Worm (Caenorhabditis elegans): ENCODE results near the gene chil-23.

chil-23 gene

DNA sequence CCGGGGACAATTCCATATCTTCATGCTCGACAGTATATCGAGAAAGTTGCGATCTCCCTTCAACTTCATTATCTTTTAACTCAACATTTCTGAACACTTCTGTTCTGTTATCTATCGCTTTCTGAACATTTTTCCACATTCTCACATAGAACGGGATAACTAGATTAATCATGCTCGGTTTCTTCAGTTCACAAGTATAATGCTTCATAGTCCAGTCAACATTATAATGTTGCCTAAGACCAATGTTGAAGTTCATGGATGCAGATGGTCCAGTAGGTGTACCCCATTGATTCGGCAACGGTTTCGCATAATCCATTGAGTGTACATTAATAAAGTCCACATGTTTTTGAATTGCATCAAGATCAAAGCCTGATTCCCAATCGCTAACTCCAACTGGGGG, 29.6 kb downstream of the chil-23 start:
- TF ChIP-seq nhr-232 (tag; optimal IDR thresholded peaks at IDR 0.05) = no peak
- no peak for TF ChIP-seq ets-4 (tag; optimal IDR thresholded peaks at IDR 0.05)
- no peak for TF ChIP-seq pag-3 (tag; optimal IDR thresholded peaks at IDR 0.05; ENCODE audit: borderline replicate concordance)
- no peak for TF ChIP-seq gmeb-2 (tag; optimal IDR thresholded peaks at IDR 0.05)
- TF ChIP-seq hlh-8 (tag; optimal IDR thresholded peaks at IDR 0.05) = no peak
- TF ChIP-seq ceh-48 (tag; optimal IDR thresholded peaks at IDR 0.05) = no peak
- no peak for TF ChIP-seq odd-2 (tag; optimal IDR thresholded peaks at IDR 0.05)
- no peak for TF ChIP-seq dve-1 (tag; optimal IDR thresholded peaks at IDR 0.05)
- no peak for TF ChIP-seq ceh-14 (tag; optimal IDR thresholded peaks at IDR 0.05)
- no peak for TF ChIP-seq ceh-24 (tag; optimal IDR thresholded peaks at IDR 0.05)

DNA sequence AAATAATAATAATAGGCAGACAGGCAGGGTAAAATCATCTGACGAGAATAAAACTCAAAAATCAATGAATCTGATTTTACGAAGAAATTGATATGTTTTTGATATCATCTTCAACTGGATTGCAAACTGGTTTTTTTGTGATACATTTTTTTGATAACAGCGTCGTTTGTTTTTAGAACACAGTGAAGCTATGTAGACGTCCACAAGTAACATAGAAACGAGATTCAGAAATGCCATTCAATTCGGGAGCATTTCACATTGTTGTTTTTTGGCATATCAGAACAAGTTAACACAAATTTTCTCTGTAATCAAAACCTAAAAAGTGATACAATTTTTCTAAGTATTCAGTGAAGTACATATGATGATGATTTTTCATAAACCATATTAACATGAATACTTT, 30.2 kb downstream of the chil-23 start, which contains the start of gene chil-13:
chil-13 (minus strand) TSS at position 101 of the 400 bp plus-strand sequence.
- TF ChIP-seq ceh-48 (tag; optimal IDR thresholded peaks at IDR 0.05) = no peak
- no peak for TF ChIP-seq ama-1 (optimal IDR thresholded peaks at IDR 0.05)
- TF ChIP-seq unc-3 (GFP tag; conservative IDR thresholded peaks at IDR 0.05) = no peak
- no peak for TF ChIP-seq unc-3 (tag; optimal IDR thresholded peaks at IDR 0.05)
- no peak for TF ChIP-seq K09A11.1 (tag; optimal IDR thresholded peaks at IDR 0.05; ENCODE audit: insufficient read depth)
- no peak for TF ChIP-seq unc-42 (tag; optimal IDR thresholded peaks at IDR 0.05)
- no peak for TF ChIP-seq C38D4.7 (GFP tag; optimal IDR thresholded peaks at IDR 0.05)
- no peak for TF ChIP-seq odd-2 (tag; optimal IDR thresholded peaks at IDR 0.05)
- no peak for TF ChIP-seq ceh-18 (tag; optimal IDR thresholded peaks at IDR 0.05)
- TF ChIP-seq nhr-232 (tag; optimal IDR thresholded peaks at IDR 0.05) = no peak
- no peak for TF ChIP-seq pag-3 (tag; optimal IDR thresholded peaks at IDR 0.05; ENCODE audit: borderline replicate concordance)
- no peak for TF ChIP-seq sox-4 (tag; optimal IDR thresholded peaks at IDR 0.05)
- no peak for TF ChIP-seq unc-86 (tag; optimal IDR thresholded peaks at IDR 0.05)
- TF ChIP-seq C08G9.2 (tag; optimal IDR thresholded peaks at IDR 0.05) = no peak
- no peak for TF ChIP-seq sdc-2 (tag; optimal IDR thresholded peaks at IDR 0.05)
- TF ChIP-seq ceh-9 (tag; optimal IDR thresholded peaks at IDR 0.05) = no peak
- no peak for TF ChIP-seq fkh-6 (tag; optimal IDR thresholded peaks at IDR 0.05)
- TF ChIP-seq fkh-10 (GFP tag; optimal IDR thresholded peaks at IDR 0.05) = no peak
- no peak for TF ChIP-seq dve-1 (tag; optimal IDR thresholded peaks at IDR 0.05)

DNA sequence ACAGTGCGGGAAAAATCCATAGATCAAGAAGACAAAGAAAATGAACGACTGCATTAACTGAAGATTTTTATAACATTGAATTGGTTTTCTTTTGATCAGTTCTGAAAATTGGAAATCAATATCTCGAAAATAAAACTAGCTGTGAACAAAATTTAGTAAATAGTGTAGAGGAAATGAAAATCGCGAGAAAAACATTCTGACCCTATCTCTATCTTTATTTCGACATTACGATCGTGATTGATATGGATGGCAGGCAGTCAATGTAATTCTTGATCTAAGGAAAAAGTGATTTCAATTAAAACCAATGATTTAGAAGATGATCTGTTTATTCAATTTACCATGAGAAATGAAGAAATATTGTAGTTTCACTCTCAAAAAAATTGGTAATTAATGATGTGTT, 32.4 kb downstream of the chil-23 start, which contains the start of gene kin-16:
kin-16 (minus strand) TSS at position 101 of the 400 bp plus-strand sequence.
- TF ChIP-seq sox-2 (GFP tag; IDR thresholded peaks at IDR 0.05) = no peak
- no peak for TF ChIP-seq T23F11.4 (GFP tag; optimal IDR thresholded peaks at IDR 0.05)
- TF ChIP-seq ceh-24 (tag; optimal IDR thresholded peaks at IDR 0.05) = no peak
- TF ChIP-seq ceh-48 (tag; optimal IDR thresholded peaks at IDR 0.05) = no peak
- no peak for TF ChIP-seq tbx-2 (tag; optimal IDR thresholded peaks at IDR 0.05)
- no peak for TF ChIP-seq lin-11 (tag; optimal IDR thresholded peaks at IDR 0.05)
- no peak for TF ChIP-seq F13H6.1 (tag; optimal IDR thresholded peaks at IDR 0.05)
- no peak for TF ChIP-seq pros-1 (tag; optimal IDR thresholded peaks at IDR 0.05)
- TF ChIP-seq pag-3 (tag; optimal IDR thresholded peaks at IDR 0.05; ENCODE audit: borderline replicate concordance) = no peak
- no peak for TF ChIP-seq hlh-13 (GFP tag; optimal IDR thresholded peaks at IDR 0.05)
- TF ChIP-seq K09A11.1 (tag; optimal IDR thresholded peaks at IDR 0.05; ENCODE audit: insufficient read depth) = no peak
- no peak for TF ChIP-seq elt-4 (tag; optimal IDR thresholded peaks at IDR 0.05)
- TF ChIP-seq madf-2 (tag; optimal IDR thresholded peaks at IDR 0.05) = no peak
- no peak for TF ChIP-seq ceh-30 (tag; optimal IDR thresholded peaks at IDR 0.05)
- no peak for TF ChIP-seq Y22D7AL.16 (tag; optimal IDR thresholded peaks at IDR 0.05)
- no peak for TF ChIP-seq ceh-9 (tag; optimal IDR thresholded peaks at IDR 0.05)
- no peak for TF ChIP-seq sdc-2 (tag; optimal IDR thresholded peaks at IDR 0.05)
- TF ChIP-seq ref-2 (tag; optimal IDR thresholded peaks at IDR 0.05) = no peak

DNA sequence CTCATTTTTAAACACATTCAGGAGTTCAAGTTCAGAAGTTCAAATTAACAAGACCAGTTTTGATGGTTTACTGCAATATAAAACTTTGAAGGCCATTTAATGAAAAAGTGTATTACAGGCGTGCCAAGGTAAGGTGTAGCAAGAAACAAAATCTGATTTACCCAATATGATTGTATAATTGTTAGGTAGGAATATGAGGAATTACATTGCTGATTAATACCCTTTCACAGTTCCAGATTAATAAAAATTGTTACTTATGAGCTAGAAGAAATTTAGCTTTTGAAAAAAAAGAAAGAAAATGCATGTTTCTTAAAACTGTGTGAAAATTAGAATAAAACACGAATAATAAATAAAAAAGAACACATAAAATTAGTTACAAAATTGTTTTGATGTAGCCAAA, 34.8 kb downstream of the chil-23 start, which contains the start of gene kin-15:
kin-15 (minus strand) TSS at position 101 of the 400 bp plus-strand sequence.
- TF ChIP-seq che-1 (tag; optimal IDR thresholded peaks at IDR 0.05) (no peak), ceh-30 (tag; optimal IDR thresholded peaks at IDR 0.05) (no peak), pax-1 (tag; optimal IDR thresholded peaks at IDR 0.05) (no peak), ceh-18 (tag; optimal IDR thresholded peaks at IDR 0.05) (no peak), gmeb-2 (tag; optimal IDR thresholded peaks at IDR 0.05) (no peak), T23F11.4 (GFP tag; optimal IDR thresholded peaks at IDR 0.05) (no peak), hlh-15 (tag; optimal IDR thresholded peaks at IDR 0.05) (no peak), nhr-232 (tag; optimal IDR thresholded peaks at IDR 0.05) (no peak), ttx-3 (tag; optimal IDR thresholded peaks at IDR 0.05) (no peak), C38D4.7 (GFP tag; optimal IDR thresholded peaks at IDR 0.05) (no peak), npax-4 (tag; optimal IDR thresholded peaks at IDR 0.05) (no peak), ceh-22 (tag; optimal IDR thresholded peaks at IDR 0.05) (no peak), lin-11 (tag; optimal IDR thresholded peaks at IDR 0.05) (no peak), fax-1 (tag; optimal IDR thresholded peaks at IDR 0.05) (no peak), syd-9 (tag; optimal IDR thresholded peaks at IDR 0.05) (no peak), ceh-45 (GFP tag; IDR thresholded peaks at IDR 0.05) (no peak), unc-86 (tag; optimal IDR thresholded peaks at IDR 0.05) (no peak)
